Fruit fly (Drosophila melanogaster) whole organism: ENCODE results near the gene CG9300.

Experiments
- psq ChIP-seq: fragments of >200 bp; optimal IDR thresholded peaks from 2 replicates; lab custom pipeline; 2017
- usp ChIP-seq: fragments of >200 bp; optimal IDR thresholded peaks from 2 replicates; lab custom pipeline; 2017; ENCODE audit warnings: missing biosample characterization, missing genetic modification characterization, mixed read lengths

- TF ChIP-seq psq = no peak
- no peak for TF ChIP-seq usp
These were observed 22.2 kb downstream of the CG9300 start for dm6 chr3L:19574452-19574851.
